Worm (Caenorhabditis elegans): ENCODE results near the gene ZK180.5.

Gene ZK180.5

ce11 chrIV:4477009-4477471, 39.9 kb downstream of the ZK180.5 start, which contains the start of gene M01H9.3 (continued):
- peak in 2 of 3 experiments; percentile 14 to 41 for TF ChIP-seq ceh-82 (tag; optimal IDR thresholded peaks at IDR 0.05)
- TF ChIP-seq elt-2 (tag; optimal IDR thresholded peaks at IDR 0.05): peak; percentile 65
- peak; percentile 35; the same call in 1 of the 2 replicates for TF ChIP-seq ceh-88 (GFP tag; IDR thresholded peaks at IDR 0.05)
- peak; percentile 98 for TF ChIP-seq nhr-19 (GFP tag; conservative IDR thresholded peaks at IDR 0.05)
- TF ChIP-seq ztf-4 (tag; optimal IDR thresholded peaks at IDR 0.05): peak; percentile 71
- TF ChIP-seq hlh-17 (GFP tag; optimal IDR thresholded peaks at IDR 0.05; ENCODE audit: borderline replicate concordance): no peak
- TF ChIP-seq tbx-2 (tag; optimal IDR thresholded peaks at IDR 0.05): peak; percentile 82
- TF ChIP-seq mep-1 (tag; optimal IDR thresholded peaks at IDR 0.05): peak; percentile 57
- TF ChIP-seq isw-1 (GFP tag; IDR thresholded peaks at IDR 0.05): peak; percentile 27
- TF ChIP-seq pqm-1 (tag; optimal IDR thresholded peaks at IDR 0.05): no peak

ce11 chrIV:4475362-4476086, 41.4 kb downstream of the ZK180.5 start:
- TF ChIP-seq ets-5 (GFP tag; IDR thresholded peaks at IDR 0.05) (no peak), egl-13 (tag; optimal IDR thresholded peaks at IDR 0.05) (no peak), nhr-20 (tag; optimal IDR thresholded peaks at IDR 0.05) (peak; percentile 24), lin-13 (GFP tag; optimal IDR thresholded peaks at IDR 0.05) (no peak), nhr-28 (tag; optimal IDR thresholded peaks at IDR 0.05) (no peak), pqm-1 (tag; optimal IDR thresholded peaks at IDR 0.05) (no peak), swsn-7 (tag; optimal IDR thresholded peaks at IDR 0.05) (no peak), fkh-4 (tag; optimal IDR thresholded peaks at IDR 0.05; ENCODE audit: borderline replicate concordance) (no peak), lin-15B (tag; optimal IDR thresholded peaks at IDR 0.05) (no peak), aly-2 (tag; optimal IDR thresholded peaks at IDR 0.05) (no peak), nhr-12 (tag; optimal IDR thresholded peaks at IDR 0.05) (no peak), sox-4 (tag; optimal IDR thresholded peaks at IDR 0.05) (no peak), tbx-2 (tag; optimal IDR thresholded peaks at IDR 0.05) (no peak), mdl-1 (tag; optimal IDR thresholded peaks at IDR 0.05) (no peak), fkh-8 (tag; optimal IDR thresholded peaks at IDR 0.05) (no peak), elt-2 (tag; optimal IDR thresholded peaks at IDR 0.05) (peak; percentile 77), unc-98 (GFP tag; IDR thresholded peaks at IDR 0.05) (no peak), lin-35 (GFP tag; optimal IDR thresholded peaks at IDR 0.05) (peak in 1 of 2 experiments; percentile 43), nhr-19 (GFP tag; conservative IDR thresholded peaks at IDR 0.05) (peak; percentile 28), xbp-1 (tag; optimal IDR thresholded peaks at IDR 0.05) (no peak), nhr-77 (tag; optimal IDR thresholded peaks at IDR 0.05) (no peak), lin-14 (GFP tag; optimal IDR thresholded peaks at IDR 0.05) (peak; percentile 18), sup-37 (GFP tag; optimal IDR thresholded peaks at IDR 0.05) (no peak), C16A3.4 (tag; optimal IDR thresholded peaks at IDR 0.05) (no peak), C04F5.9 (tag; optimal IDR thresholded peaks at IDR 0.05) (no peak), unc-30 (tag; optimal IDR thresholded peaks at IDR 0.05) (no peak), irx-1 (tag; optimal IDR thresholded peaks at IDR 0.05) (no peak), mep-1 (tag; optimal IDR thresholded peaks at IDR 0.05) (no peak), grh-1 (GFP tag; IDR thresholded peaks at IDR 0.05) (no peak), zag-1 (tag; optimal IDR thresholded peaks at IDR 0.05) (no peak), lsy-2 (tag; optimal IDR thresholded peaks at IDR 0.05) (peak in 1 of 2 experiments; percentile 47), jun-1 (tag; optimal IDR thresholded peaks at IDR 0.05) (no peak), blmp-1 (tag; optimal IDR thresholded peaks at IDR 0.05) (no peak), ztf-4 (tag; optimal IDR thresholded peaks at IDR 0.05) (no peak), nhr-76 (tag; optimal IDR thresholded peaks at IDR 0.05) (no peak), mef-2 (tag; optimal IDR thresholded peaks at IDR 0.05) (no peak), egl-27 (tag; optimal IDR thresholded peaks at IDR 0.05) (no peak), sptf-1 (tag; optimal IDR thresholded peaks at IDR 0.05) (no peak), tlp-1 (tag; optimal IDR thresholded peaks at IDR 0.05) (no peak), snu-23 (GFP tag; optimal IDR thresholded peaks at IDR 0.05) (peak; percentile 17), ceh-90 (tag; optimal IDR thresholded peaks at IDR 0.05) (no peak), dpl-1 (GFP tag; optimal IDR thresholded peaks at IDR 0.05) (no peak), elt-3 (tag; optimal IDR thresholded peaks at IDR 0.05) (no peak), lir-3 (tag; optimal IDR thresholded peaks at IDR 0.05; ENCODE audit: poor library complexity) (peak; percentile 33), nhr-71 (tag; optimal IDR thresholded peaks at IDR 0.05) (peak; percentile 39)

Measured in whole organism, L1 larva.